Fruit fly (Drosophila melanogaster): ENCODE results near the gene CG5167.

Gene CG5167

DNA sequence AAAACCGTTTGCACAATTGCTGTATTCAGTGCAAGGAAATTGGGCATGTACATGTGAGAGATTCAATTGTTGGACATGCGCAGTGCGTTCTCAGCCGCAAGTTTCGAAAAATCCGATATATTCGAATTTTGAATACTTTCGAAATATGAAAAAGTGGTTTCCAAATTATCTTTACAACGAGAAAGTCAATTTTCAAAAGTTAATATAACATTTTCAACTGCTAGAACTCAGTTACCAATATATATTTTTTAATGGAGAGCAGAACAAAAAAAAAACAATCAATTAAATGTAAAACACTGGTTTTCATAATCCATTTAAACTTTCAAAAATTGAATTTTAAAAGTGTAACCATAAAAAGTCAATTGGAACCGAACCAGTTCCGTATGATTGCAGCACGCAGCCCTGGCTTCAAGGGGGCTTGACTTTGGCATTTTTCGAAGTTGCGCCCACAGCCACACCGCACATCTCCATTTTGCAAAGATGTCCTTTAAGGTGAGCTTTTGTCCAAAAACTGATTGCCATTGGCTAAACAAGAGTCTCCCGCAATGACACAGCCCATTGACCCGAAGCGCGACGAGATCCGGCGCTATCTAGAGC, 16.1 kb downstream of the CG5167 start, which contains the start of the genes Scgbeta and CG17202 (continued):
- TF ChIP-seq lov (optimal IDR thresholded peaks at IDR 0.05): no peak
- no peak for TF ChIP-seq lov (GFP tag; IDR thresholded peaks at IDR 0.05)
- peak; percentile 7 for TF ChIP-seq CG2116 (GFP tag; optimal IDR thresholded peaks at IDR 0.05)
- peak; percentile 79 for TF ChIP-seq CG9797 (GFP tag; optimal IDR thresholded peaks at IDR 0.05)
- peak; percentile 30 for TF ChIP-seq CG13624 (GFP tag; optimal IDR thresholded peaks at IDR 0.05)
- TF ChIP-seq Dbx (GFP tag; IDR thresholded peaks at IDR 0.05): 0 out of 3 replicates have a peak, but pooled peaks have one; percentile 27
- TF ChIP-seq CG8944 (GFP tag; optimal IDR thresholded peaks at IDR 0.05): peak; percentile 25
- peak; percentile 76 for TF ChIP-seq Lhr (GFP tag; optimal IDR thresholded peaks at IDR 0.05)
- TF ChIP-seq stwl (tag; optimal IDR thresholded peaks at IDR 0.05): peak; percentile 41
- peak; percentile 44 for TF ChIP-seq CG12659 (GFP tag; optimal IDR thresholded peaks at IDR 0.05)
- TF ChIP-seq CG33213 (GFP tag; optimal IDR thresholded peaks at IDR 0.05): peak; percentile 67
- no peak for TF ChIP-seq Gsc (GFP tag; IDR thresholded peaks at IDR 0.05)
- peak; percentile 10 for TF ChIP-seq Fer1 (GFP tag; optimal IDR thresholded peaks at IDR 0.05)
- TF ChIP-seq Ets65A (GFP tag): peak; percentile 49
- peak; percentile 45; the same call in 1 of the 2 replicates for TF ChIP-seq Dref (GFP tag; IDR thresholded peaks at IDR 0.05)
- TF ChIP-seq CG12391 (tag; optimal IDR thresholded peaks at IDR 0.05): peak; percentile 60
- peak; percentile 20 for TF ChIP-seq CG18619 (GFP tag; optimal IDR thresholded peaks at IDR 0.05)
- TF ChIP-seq Kr (GFP tag; optimal IDR thresholded peaks at IDR 0.05): no peak
- peak; percentile 7 for TF ChIP-seq Bteb2 (GFP tag; optimal IDR thresholded peaks at IDR 0.05)
- peak; percentile 25 for TF ChIP-seq trem (tag; optimal IDR thresholded peaks at IDR 0.05)
- peak; percentile 73 for TF ChIP-seq CG14710 (tag; optimal IDR thresholded peaks at IDR 0.05)
- peak; percentile 32 for TF ChIP-seq CG12744 (GFP tag; optimal IDR thresholded peaks at IDR 0.05)
- TF ChIP-seq CG7928 (GFP tag; optimal IDR thresholded peaks at IDR 0.05): peak; percentile 96
- TF ChIP-seq lilli (GFP tag; optimal IDR thresholded peaks at IDR 0.05): peak; percentile 49
- no peak for TF ChIP-seq CG10431 (GFP tag; optimal IDR thresholded peaks at IDR 0.05)
- TF ChIP-seq CG14014 (GFP tag; IDR thresholded peaks at IDR 0.05): peak; percentile 35; the same call in 1 of the 2 replicates
- TF ChIP-seq Xbp1 (GFP tag; optimal IDR thresholded peaks at IDR 0.05): peak; percentile 41
- TF ChIP-seq B-H2 (GFP tag; optimal IDR thresholded peaks at IDR 0.05): no peak
- peak; percentile 39 for TF ChIP-seq nmo (GFP tag; optimal IDR thresholded peaks at IDR 0.05)
- TF ChIP-seq tup (GFP tag; optimal IDR thresholded peaks at IDR 0.05): no peak
- TF ChIP-seq CG1233 (GFP tag; optimal IDR thresholded peaks at IDR 0.05): no peak
- peak; percentile 38; the same call in 1 of the 3 replicates for TF ChIP-seq CG11456 (GFP tag; IDR thresholded peaks at IDR 0.05)
- TF ChIP-seq Opbp (GFP tag; IDR thresholded peaks at IDR 0.05; ENCODE audit: partially characterized antibody): 0 out of 3 replicates have a peak, but pooled peaks have one; percentile 22
- TF ChIP-seq Ets97D (GFP tag; optimal IDR thresholded peaks at IDR 0.05): peak; percentile 65
- 0 out of 2 replicates have a peak, but pooled peaks have one; percentile 12 for TF ChIP-seq CG32767 (GFP tag; IDR thresholded peaks at IDR 0.05)
- no peak for TF ChIP-seq gem (tag; optimal IDR thresholded peaks at IDR 0.05)
- peak; percentile 17 for TF ChIP-seq Hsf (GFP tag; optimal IDR thresholded peaks at IDR 0.05)
- TF ChIP-seq CG30403 (GFP tag; optimal IDR thresholded peaks at IDR 0.05): peak; percentile 37
- TF ChIP-seq CoRest (tag; optimal IDR thresholded peaks at IDR 0.05): peak; percentile 54
- peak; percentile 28 for TF ChIP-seq mam (GFP tag; optimal IDR thresholded peaks at IDR 0.05)
- no peak for TF ChIP-seq Optix (GFP tag; IDR thresholded peaks at IDR 0.05)
- peak; percentile 41 for TF ChIP-seq CG13424 (tag; optimal IDR thresholded peaks at IDR 0.05)
- 0 out of 2 replicates have a peak, but pooled peaks have one; percentile 40 for TF ChIP-seq Rfx (GFP tag; IDR thresholded peaks at IDR 0.05)
- no peak for TF ChIP-seq pum (GFP tag; optimal IDR thresholded peaks at IDR 0.05)
- peak; percentile 49; the same call in 1 of the 3 replicates for TF ChIP-seq knrl (GFP tag; IDR thresholded peaks at IDR 0.05; ENCODE audit: partially characterized antibody)
- TF ChIP-seq CHES-1-like (GFP tag; optimal IDR thresholded peaks at IDR 0.05): peak; percentile 21
- peak; percentile 12 for TF ChIP-seq zen (tag; optimal IDR thresholded peaks at IDR 0.05)
- TF ChIP-seq CG7839 (tag; optimal IDR thresholded peaks at IDR 0.05): no peak
- peak in 1 of 2 experiments; percentile 11 for TF ChIP-seq crp (GFP tag; optimal IDR thresholded peaks at IDR 0.05)

All from whole organism, embryonic.